Fruit fly (Drosophila melanogaster): ENCODE results near the gene LanA.

- TF ChIP-seq CG8478 (optimal IDR thresholded peaks at IDR 0.05) (no peak), CTCF (optimal IDR thresholded peaks at IDR 0.05) (no peak)
These were observed 31.6 kb upstream of the LanA start for dm6 chr3L:6249178-6250078.
